Fruit fly (Drosophila melanogaster) whole organism, embryonic: ENCODE measurements around the gene ssp7.

Experiments
- B-H1 ChIP-seq: fragments of 200-800 bp; sonication (Bioruptor generic); IDR thresholded peaks from 3 replicates; pipeline ENCODE4 v1.3.6; 2022; ENCODE audit warnings: missing biosample characterization, missing genetic modification characterization
- B-H2 ChIP-seq: fragments of 200-800 bp; sonication (Bioruptor generic); optimal IDR thresholded peaks from 2 replicates; lab custom pipeline; 2018; ENCODE audit warnings: missing biosample characterization, mild to moderate bottlenecking, missing genetic modification characterization
- CG12236 ChIP-seq: fragments of 200-800 bp; sonication (Bioruptor generic); optimal IDR thresholded peaks from 2 replicates; lab custom pipeline; 2016; ENCODE audit warnings: missing biosample characterization, missing genetic modification characterization
- CG2120 ChIP-seq: fragments of 200-800 bp; sonication (Bioruptor generic); optimal IDR thresholded peaks from 3 replicates; lab custom pipeline; 2016; ENCODE audit warnings: missing biosample characterization, missing genetic modification characterization
- CG9437 ChIP-seq: fragments of 200-800 bp; sonication (Bioruptor generic); optimal IDR thresholded peaks from 2 replicates; lab custom pipeline; 2018; ENCODE audit warnings: missing biosample characterization, mild to moderate bottlenecking, missing genetic modification characterization
- Chrac-16 ChIP-seq: fragments of 200-800 bp; sonication (Bioruptor generic); optimal IDR thresholded peaks from 3 replicates; lab custom pipeline; 2016; ENCODE audit warnings: missing biosample characterization, missing genetic modification characterization
- Dbx ChIP-seq: fragments of 200-800 bp; sonication (Bioruptor generic); IDR thresholded peaks from 3 replicates; pipeline ENCODE4 v1.3.6; 2022; ENCODE audit warnings: missing biosample characterization, missing genetic modification characterization
- yki ChIP-seq: fragments of >200 bp; optimal IDR thresholded peaks from 3 replicates; lab custom pipeline; 2018

DNA sequence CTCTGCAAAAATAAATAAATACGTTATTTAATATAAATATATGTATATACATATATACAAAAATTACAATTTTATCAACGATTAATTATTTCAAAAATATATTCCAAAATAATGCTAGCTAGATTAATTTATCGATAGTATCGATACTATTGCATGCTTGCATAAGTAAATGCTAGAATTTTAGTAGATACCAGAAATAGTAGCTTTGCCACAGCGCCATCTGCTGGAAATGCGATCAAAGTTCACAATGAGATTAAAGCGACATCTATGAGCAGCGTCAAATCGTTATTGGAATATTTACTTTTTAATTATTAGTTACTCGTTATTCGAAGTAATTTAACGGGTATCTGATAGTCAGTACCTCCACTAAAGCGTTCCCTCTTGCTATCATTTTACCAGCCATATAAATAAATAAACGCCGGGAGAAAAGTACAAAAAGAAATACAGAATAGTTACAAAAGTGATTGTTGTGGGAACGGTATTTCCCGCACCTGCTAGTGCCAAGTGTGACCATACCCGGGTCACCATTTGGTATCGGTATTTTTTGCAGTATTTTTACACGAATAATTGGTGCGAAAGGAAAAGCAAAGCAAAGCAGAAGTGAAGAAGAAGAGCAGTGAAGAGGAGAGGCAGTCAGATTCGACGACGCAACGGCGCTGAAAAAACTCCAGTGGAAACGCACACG is 13.9 kb upstream of the ssp7 start, which contains the start of the genes rtv and Dlic:
- TF ChIP-seq CG2120 (GFP tag; lab: Kevin White, UChicago) = no peak
- TF ChIP-seq yki (lab: Kevin White, UChicago) = no peak
- no peak for TF ChIP-seq B-H1
- no peak for TF ChIP-seq CG12236 (GFP tag; lab: Kevin White, UChicago)
- no peak for TF ChIP-seq B-H2 (GFP tag; lab: Kevin White, UChicago)
- no peak for TF ChIP-seq Chrac-16 (GFP tag; lab: Kevin White, UChicago)
- TF ChIP-seq Dbx = no peak
- TF ChIP-seq CG9437 (GFP tag; lab: Kevin White, UChicago) = no peak
